Fruit fly (Drosophila melanogaster): ENCODE measurements around the gene CG43335.

Gene CG43335

dm6 chr3R:15642804-15643203 is 7.5 kb downstream of the CG43335 start (continued):
- TF ChIP-seq CG32772 (GFP tag; IDR thresholded peaks at IDR 0.05) (0 out of 2 replicates have a peak, but pooled peaks have one; percentile 37), nau (GFP tag; optimal IDR thresholded peaks at IDR 0.05) (no peak), CG3407 (GFP tag; optimal IDR thresholded peaks at IDR 0.05) (no peak), Abd-B (GFP tag; optimal IDR thresholded peaks at IDR 0.05) (peak; percentile 38), CG2129 (GFP tag; IDR thresholded peaks at IDR 0.05; ENCODE audit: partially characterized antibody) (no peak), sens (GFP tag) (peak; percentile 97), Sin3A (optimal IDR thresholded peaks at IDR 0.05) (no peak), peb (GFP tag; IDR thresholded peaks at IDR 0.05) (no peak), CG11093 (GFP tag; IDR thresholded peaks at IDR 0.05) (no peak), Doc2 (GFP tag; IDR thresholded peaks at IDR 0.05) (no peak), fru (optimal IDR thresholded peaks at IDR 0.05) (no peak), CG16813 (GFP tag; IDR thresholded peaks at IDR 0.05; ENCODE audit: partially characterized antibody) (no peak), CG5180 (GFP tag; optimal IDR thresholded peaks at IDR 0.05) (no peak), CG1602 (GFP tag; optimal IDR thresholded peaks at IDR 0.05) (peak; percentile 31), CG15011 (GFP tag; optimal IDR thresholded peaks at IDR 0.05) (no peak), Poxn (GFP tag; IDR thresholded peaks at IDR 0.05) (no peak), chn (GFP tag; optimal IDR thresholded peaks at IDR 0.05) (peak; percentile 48), ci (GFP tag; IDR thresholded peaks at IDR 0.05) (peak; percentile 41; the same call in 1 of the 3 replicates), pb (GFP tag; optimal IDR thresholded peaks at IDR 0.05) (no peak), CG17802 (tag; optimal IDR thresholded peaks at IDR 0.05) (no peak), CG17186 (GFP tag; optimal IDR thresholded peaks at IDR 0.05) (no peak), CG3281 (GFP tag; optimal IDR thresholded peaks at IDR 0.05) (no peak), ind (GFP tag; optimal IDR thresholded peaks at IDR 0.05) (no peak), Bteb2 (GFP tag; optimal IDR thresholded peaks at IDR 0.05) (no peak), p53 (GFP tag; optimal IDR thresholded peaks at IDR 0.05) (no peak), kah (GFP tag; optimal IDR thresholded peaks at IDR 0.05) (no peak), lmd (GFP tag; IDR thresholded peaks at IDR 0.05) (0 out of 2 replicates have a peak, but pooled peaks have one; percentile 11), Atf3 (GFP tag; optimal IDR thresholded peaks at IDR 0.05) (no peak), Oli (tag; optimal IDR thresholded peaks at IDR 0.05) (no peak), Meics (GFP tag; optimal IDR thresholded peaks at IDR 0.05) (no peak), MTF-1 (GFP tag; optimal IDR thresholded peaks at IDR 0.05; ENCODE audit: borderline replicate concordance) (no peak), az2 (GFP tag; optimal IDR thresholded peaks at IDR 0.05) (peak; percentile 47), tgo (GFP tag; IDR thresholded peaks at IDR 0.05) (no peak; the same call in 2 of the 3 replicates), NC2β (GFP tag; optimal IDR thresholded peaks at IDR 0.05) (peak; percentile 52), mam (GFP tag; optimal IDR thresholded peaks at IDR 0.05) (peak; percentile 1), CG5245 (GFP tag; optimal IDR thresholded peaks at IDR 0.05) (peak; percentile 45), CG12942 (GFP tag; optimal IDR thresholded peaks at IDR 0.05) (no peak), danr (GFP tag; IDR thresholded peaks at IDR 0.05) (no peak), pho (GFP tag; optimal IDR thresholded peaks at IDR 0.05) (no peak), ro (GFP tag; IDR thresholded peaks at IDR 0.05) (no peak), CG14710 (tag; optimal IDR thresholded peaks at IDR 0.05) (peak; percentile 80), CG18011 (GFP tag; optimal IDR thresholded peaks at IDR 0.05) (no peak), CG6654 (GFP tag; optimal IDR thresholded peaks at IDR 0.05) (no peak), cwo (GFP tag; optimal IDR thresholded peaks at IDR 0.05) (no peak), kay (GFP tag; optimal IDR thresholded peaks at IDR 0.05) (no peak), CG8281 (tag; optimal IDR thresholded peaks at IDR 0.05) (peak; percentile 8), zen (tag; optimal IDR thresholded peaks at IDR 0.05) (peak; percentile 85), Rx (GFP tag; IDR thresholded peaks at IDR 0.05) (no peak), CG13775 (GFP tag; optimal IDR thresholded peaks at IDR 0.05) (peak; percentile 64), CG10209 (GFP tag; optimal IDR thresholded peaks at IDR 0.05) (peak; percentile 22), zfh1 (GFP tag; IDR thresholded peaks at IDR 0.05) (peak; percentile 91), Fer2 (tag; optimal IDR thresholded peaks at IDR 0.05) (no peak)
